Fruit fly (Drosophila melanogaster) whole organism, embryonic: ENCODE results near the gene CG8861.
A peak's percentile ranks its signal among the peaks of the same experiment; 100 is the strongest.

ENCODE experiments used
- CG10274 ChIP-seq: fragments of 200-800 bp; sonication (Bioruptor generic); optimal IDR thresholded peaks from 3 replicates; lab custom pipeline; 2017; ENCODE audit warnings: missing biosample characterization, mild to moderate bottlenecking, missing genetic modification characterization
- CG10321 ChIP-seq: fragments of 200-800 bp; sonication (Bioruptor generic); IDR thresholded peaks from 2 replicates; pipeline ENCODE4 v1.3.6; 2022; ENCODE audit warnings: missing biosample characterization, missing genetic modification characterization
- CG10959 ChIP-seq: fragments of 200-800 bp; sonication (Bioruptor generic); IDR thresholded peaks from 2 replicates; pipeline ENCODE4 v1.3.6; 2022; ENCODE audit warnings: missing biosample characterization, missing genetic modification characterization
- CG11085 ChIP-seq: fragments of 200-800 bp; sonication (Bioruptor generic); IDR thresholded peaks from 2 replicates; pipeline ENCODE4 v1.3.6; 2022; ENCODE audit warnings: missing biosample characterization, missing genetic modification characterization
- CG11456 ChIP-seq: fragments of 200-800 bp; sonication (Bioruptor generic); IDR thresholded peaks from 3 replicates; pipeline ENCODE4 v1.3.6; 2022; ENCODE audit warnings: missing biosample characterization, missing genetic modification characterization
- CG12071 ChIP-seq: fragments of 200-800 bp; sonication (Bioruptor generic); optimal IDR thresholded peaks from 3 replicates; lab custom pipeline; 2018; ENCODE audit warnings: missing biosample characterization, mild to moderate bottlenecking, missing genetic modification characterization
- CG1233 ChIP-seq: fragments of 200-800 bp; sonication (Bioruptor generic); optimal IDR thresholded peaks from 4 replicates; lab custom pipeline; 2018; ENCODE audit warnings: missing biosample characterization, mild to moderate bottlenecking, missing genetic modification characterization
- CG13424 ChIP-seq: fragments of 200-800 bp; sonication (Bioruptor generic); optimal IDR thresholded peaks from 2 replicates; lab custom pipeline; 2019; ENCODE audit warnings: missing biosample characterization, mild to moderate bottlenecking, missing genetic modification characterization, moderate library complexity
- CG13624 ChIP-seq: fragments of 200-800 bp; sonication (Bioruptor generic); optimal IDR thresholded peaks from 2 replicates; lab custom pipeline; 2016; ENCODE audit warnings: missing biosample characterization, missing genetic modification characterization
- CG15011 ChIP-seq: fragments of 200-800 bp; sonication (Bioruptor generic); optimal IDR thresholded peaks from 3 replicates; lab custom pipeline; 2018; ENCODE audit warnings: missing biosample characterization, mild to moderate bottlenecking, missing genetic modification characterization
- CG15514 ChIP-seq: fragments of 200-800 bp; sonication (Bioruptor generic); optimal IDR thresholded peaks from 3 replicates; lab custom pipeline; 2017; ENCODE audit warnings: missing biosample characterization, missing genetic modification characterization, mild to moderate bottlenecking, moderate library complexity, missing genetic modification reagents
- CG1792 ChIP-seq: fragments of 200-800 bp; sonication (Bioruptor generic); optimal IDR thresholded peaks from 2 replicates; lab custom pipeline; 2016; ENCODE audit warnings: missing biosample characterization, missing genetic modification characterization
- CG18011 ChIP-seq: fragments of 200-800 bp; sonication (Bioruptor generic); optimal IDR thresholded peaks from 2 replicates; lab custom pipeline; 2017; ENCODE audit warnings: missing biosample characterization, missing genetic modification characterization, mild to moderate bottlenecking, moderate library complexity, missing genotype
- CG18619 ChIP-seq: fragments of 200-800 bp; sonication (Bioruptor generic); optimal IDR thresholded peaks from 3 replicates; lab custom pipeline; 2017; ENCODE audit warnings: missing biosample characterization, mild to moderate bottlenecking, missing genetic modification characterization
- CG2116 ChIP-seq: fragments of 200-800 bp; sonication (Bioruptor generic); optimal IDR thresholded peaks from 3 replicates; lab custom pipeline; 2018; ENCODE audit warnings: missing biosample characterization, mild to moderate bottlenecking, missing genetic modification characterization
- CG3065 ChIP-seq: fragments of 200-800 bp; sonication (Bioruptor generic); optimal IDR thresholded peaks from 2 replicates; lab custom pipeline; 2016; ENCODE audit warnings: missing biosample characterization, missing genetic modification characterization
- CG3726 ChIP-seq: fragments of 200-800 bp; sonication (Bioruptor generic); IDR thresholded peaks from 3 replicates; pipeline ENCODE4, ENCODE4 v1.3.6; 2022; ENCODE audit warnings: missing biosample characterization, missing genetic modification characterization
- CG3847 ChIP-seq: fragments of 200-800 bp; sonication (Bioruptor generic); IDR thresholded peaks from 2 replicates; pipeline ENCODE4 v1.3.6; 2022; ENCODE audit warnings: missing biosample characterization, missing genetic modification characterization
- CG4854 ChIP-seq: fragments of 200-800 bp; sonication (Bioruptor generic); optimal IDR thresholded peaks from 2 replicates; lab custom pipeline; 2016; ENCODE audit warnings: missing biosample characterization, missing genetic modification characterization, inconsistent platforms
- CG6854 ChIP-seq: fragments of 200-800 bp; sonication (Bioruptor generic); optimal IDR thresholded peaks from 3 replicates; lab custom pipeline; 2017; ENCODE audit warnings: missing biosample characterization, mild to moderate bottlenecking, missing genetic modification characterization
- CG8359 ChIP-seq: fragments of 200-800 bp; sonication (Bioruptor generic); optimal IDR thresholded peaks from 2 replicates; lab custom pipeline; 2017; ENCODE audit warnings: missing biosample characterization, mild to moderate bottlenecking, missing genetic modification characterization, borderline replicate concordance
- CG8388 ChIP-seq: fragments of 200-800 bp; sonication (Bioruptor generic); optimal IDR thresholded peaks from 2 replicates; lab custom pipeline; 2019; ENCODE audit warnings: missing biosample characterization, mild to moderate bottlenecking, missing genetic modification characterization, moderate library complexity
- CG9876 ChIP-seq: fragments of 200-800 bp; sonication (Bioruptor generic); optimal IDR thresholded peaks from 2 replicates; lab custom pipeline; 2016; ENCODE audit warnings: missing biosample characterization, missing genetic modification characterization
- Fer3 ChIP-seq: fragments of 200-800 bp; sonication (Bioruptor generic); optimal IDR thresholded peaks from 2 replicates; lab custom pipeline; 2018; ENCODE audit warnings: missing biosample characterization, mild to moderate bottlenecking, missing genetic modification characterization, moderate library complexity
- HLH4C ChIP-seq: fragments of 200-800 bp; sonication (Bioruptor generic); IDR thresholded peaks from 3 replicates; pipeline ENCODE4 v1.3.6; 2022; ENCODE audit warnings: missing biosample characterization, missing genetic modification characterization; ENCODE audit not compliant: partially characterized antibody
- HLH54F ChIP-seq: fragments of 200-800 bp; sonication (Bioruptor generic); optimal IDR thresholded peaks from 3 replicates; lab custom pipeline; 2016; ENCODE audit warnings: missing biosample characterization, missing genetic modification characterization
- HLHmδ ChIP-seq: fragments of 200-800 bp; sonication (Bioruptor generic); optimal IDR thresholded peaks from 2 replicates; lab custom pipeline; 2018; ENCODE audit warnings: missing biosample characterization, mild to moderate bottlenecking, missing genetic modification characterization, moderate library complexity
- Hmr ChIP-seq: fragments of 200-800 bp; sonication (Bioruptor generic); optimal IDR thresholded peaks from 3 replicates; lab custom pipeline; 2017; ENCODE audit warnings: mild to moderate bottlenecking, missing biosample characterization, missing genetic modification reagents, missing genetic modification characterization
- Myb ChIP-seq: fragments of 200-800 bp; sonication (Bioruptor generic); optimal IDR thresholded peaks from 2 replicates; lab custom pipeline; 2016; ENCODE audit warnings: missing biosample characterization, missing genetic modification characterization
- Rfx ChIP-seq: fragments of 200-800 bp; sonication (Bioruptor generic); IDR thresholded peaks from 2 replicates; pipeline ENCODE4 v1.3.6; 2022; ENCODE audit warnings: missing biosample characterization, missing genetic modification characterization
- Sox102F ChIP-seq: fragments of 200-800 bp; sonication (Bioruptor generic); optimal IDR thresholded peaks from 2 replicates; lab custom pipeline; 2018; ENCODE audit warnings: missing biosample characterization, mild to moderate bottlenecking, missing genetic modification characterization, moderate library complexity
- bsh ChIP-seq, 2 experiments: fragments of 200-800 bp; sonication (Bioruptor generic); optimal IDR thresholded peaks; 2 replicates each; lab custom pipeline; 2017 to 2018; ENCODE audit warnings: mild to moderate bottlenecking in 2 of 2, missing biosample characterization in 2 of 2, missing genetic modification characterization in 2 of 2, moderate library complexity in 1 of 2
- cg ChIP-seq: fragments of 200-800 bp; sonication (Bioruptor generic); optimal IDR thresholded peaks from 3 replicates; lab custom pipeline; 2019; ENCODE audit warnings: missing biosample characterization, mild to moderate bottlenecking, missing genetic modification characterization, moderate library complexity
- disco-r ChIP-seq: fragments of 200-800 bp; sonication (Bioruptor generic); optimal IDR thresholded peaks from 2 replicates; lab custom pipeline; 2016; ENCODE audit warnings: missing biosample characterization, missing genetic modification characterization
- dm ChIP-seq: fragments of 200-800 bp; sonication (Bioruptor generic); optimal IDR thresholded peaks from 3 replicates; lab custom pipeline; 2016; ENCODE audit warnings: missing biosample characterization, missing genetic modification characterization
- en ChIP-seq: fragments of 200-800 bp; sonication (Bioruptor generic); optimal IDR thresholded peaks from 2 replicates; lab custom pipeline; 2016; ENCODE audit warnings: missing biosample characterization, missing genetic modification characterization
- exex ChIP-seq: fragments of 200-800 bp; sonication (Bioruptor generic); optimal IDR thresholded peaks from 4 replicates; lab custom pipeline; 2018; ENCODE audit warnings: missing biosample characterization, mild to moderate bottlenecking, missing genetic modification characterization, moderate library complexity
- knrl ChIP-seq: fragments of 200-800 bp; sonication (Bioruptor generic); IDR thresholded peaks from 3 replicates; pipeline ENCODE4 v1.3.6; 2022; ENCODE audit warnings: missing biosample characterization, missing genetic modification characterization; ENCODE audit not compliant: partially characterized antibody
- lab ChIP-seq: fragments of 200-800 bp; sonication (Bioruptor generic); optimal IDR thresholded peaks from 3 replicates; lab custom pipeline; 2017; ENCODE audit warnings: missing biosample characterization, missing genetic modification characterization, mild to moderate bottlenecking, moderate library complexity, missing genetic modification reagents
- luna ChIP-seq: fragments of 200-800 bp; sonication (Bioruptor generic); optimal IDR thresholded peaks from 2 replicates; lab custom pipeline; 2016; ENCODE audit warnings: missing biosample characterization, missing genetic modification characterization
- nau ChIP-seq: fragments of 200-800 bp; sonication (Bioruptor generic); optimal IDR thresholded peaks from 3 replicates; lab custom pipeline; 2017; ENCODE audit warnings: missing biosample characterization, mild to moderate bottlenecking, missing genetic modification characterization, missing genetic modification reagents
- org-1 ChIP-seq: fragments of 200-800 bp; sonication (Bioruptor generic); optimal IDR thresholded peaks from 2 replicates; lab custom pipeline; 2017; ENCODE audit warnings: missing biosample characterization, missing genetic modification characterization
- otp ChIP-seq: fragments of 200-800 bp; sonication (Bioruptor generic); IDR thresholded peaks from 3 replicates; pipeline ENCODE4, ENCODE4 v1.3.6; 2022; ENCODE audit warnings: missing biosample characterization, missing genetic modification characterization
- prd ChIP-seq, 3 experiments: fragments of >200 bp in 2 of 3; fragments of 200-800 bp in 1 of 3; sonication (Bioruptor generic) in 1 of 3; optimal IDR thresholded peaks in 2 of 3; IDR thresholded peaks in 1 of 3; 2 replicates in 2 of 3; 3 replicates in 1 of 3; pipeline versions ENCODE4 v1.3.6 to Lab custom; 2017 to 2022; ENCODE audit warnings: missing biosample characterization in 1 of 3, missing genetic modification characterization in 1 of 3
- pzg ChIP-seq: fragments of 200-800 bp; sonication (Bioruptor generic); optimal IDR thresholded peaks from 3 replicates; lab custom pipeline; 2018; ENCODE audit warnings: missing biosample characterization, mild to moderate bottlenecking, missing genetic modification characterization, moderate library complexity
- run ChIP-seq: fragments of 200-800 bp; sonication (Bioruptor generic); optimal IDR thresholded peaks from 3 replicates; lab custom pipeline; 2018; ENCODE audit warnings: missing biosample characterization, mild to moderate bottlenecking, missing genetic modification characterization
- salm ChIP-seq: fragments of 200-800 bp; sonication (Bioruptor generic); optimal IDR thresholded peaks from 2 replicates; lab custom pipeline; 2018; ENCODE audit warnings: missing biosample characterization, mild to moderate bottlenecking, missing genetic modification characterization
- stwl ChIP-seq: fragments of 200-800 bp; sonication (Bioruptor generic); optimal IDR thresholded peaks from 3 replicates; lab custom pipeline; 2018; ENCODE audit warnings: missing biosample characterization, mild to moderate bottlenecking, missing genetic modification characterization, moderate library complexity

Gene CG8861

dm6 chr3R:9245576-9246200 is 82.6 kb downstream of the CG8861 start, which contains the start of gene Vps15 (continued):
- TF ChIP-seq CG8388 (GFP tag; lab: Kevin White, UChicago) (peak; percentile 76), CG18011 (GFP tag; lab: Kevin White, UChicago) (peak; percentile 61), run (tag; lab: Kevin White, UChicago) (peak; percentile 46), Fer3 (tag; lab: Kevin White, UChicago) (peak; percentile 82), bsh (GFP tag; optimal IDR thresholded peaks at IDR 0.05; lab: Kevin White, UChicago) (peak in 1 of 2 experiments; percentile 82), stwl (tag; lab: Kevin White, UChicago) (peak; percentile 63), HLH4C (GFP tag; lab: Robert Waterston, UW) (peak; percentile 96), CG2116 (peak; percentile 94), knrl (peak; percentile 74), Myb (GFP tag; lab: Kevin White, UChicago) (peak; percentile 18), CG8359 (GFP tag; lab: Kevin White, UChicago) (no peak), luna (GFP tag; lab: Kevin White, UChicago) (peak; percentile 24), CG11085 (GFP tag; lab: Robert Waterston, UW) (peak; percentile 34; the same call in 1 of the 2 replicates), Sox102F (GFP tag; lab: Kevin White, UChicago) (peak; percentile 83), CG11456 (GFP tag; lab: Robert Waterston, UW) (0 out of 3 replicates have a peak, but pooled peaks have one; percentile 5), CG12071 (GFP tag; lab: Kevin White, UChicago) (no peak), CG18619 (GFP tag; lab: Kevin White, UChicago) (peak; percentile 48), CG3065 (GFP tag; lab: Kevin White, UChicago) (peak; percentile 54), otp (GFP tag; lab: Robert Waterston, UW) (no peak; the same call in 2 of the 3 replicates), CG15011 (GFP tag; lab: Kevin White, UChicago) (peak; percentile 60), CG15514 (GFP tag; lab: Kevin White, UChicago) (peak; percentile 74), disco-r (GFP tag; lab: Kevin White, UChicago) (peak; percentile 57), CG1792 (GFP tag; lab: Kevin White, UChicago) (peak; percentile 49), en (GFP tag; lab: Kevin White, UChicago) (no peak), CG1233 (peak; percentile 36), exex (tag; lab: Kevin White, UChicago) (peak; percentile 62), HLH54F (peak; percentile 47), CG3847 (peak; percentile 62), HLHmδ (GFP tag; lab: Kevin White, UChicago) (no peak), CG4854 (GFP tag; lab: Kevin White, UChicago) (peak; percentile 62), pzg (GFP tag; lab: Kevin White, UChicago) (peak; percentile 54), prd (optimal IDR thresholded peaks at IDR 0.05; lab: Kevin White, UChicago) (no peak), prd (GFP tag; IDR thresholded peaks at IDR 0.05; lab: Robert Waterston, UW) (peak; percentile 72), salm (tag; lab: Kevin White, UChicago) (peak; percentile 46), Rfx (GFP tag; lab: Robert Waterston, UW) (peak; percentile 84), org-1 (peak; percentile 4), CG9876 (no peak), cg (no peak), CG10959 (GFP tag; lab: Robert Waterston, UW) (no peak), Hmr (GFP tag; lab: Kevin White, UChicago) (peak; percentile 73), CG10321 (GFP tag; lab: Robert Waterston, UW) (no peak), CG13624 (GFP tag; lab: Kevin White, UChicago) (peak; percentile 85), CG6854 (GFP tag; lab: Kevin White, UChicago) (no peak), CG10274 (no peak), lab (GFP tag; lab: Kevin White, UChicago) (peak; percentile 85), CG3726 (GFP tag; lab: Robert Waterston, UW) (0 out of 3 replicates have a peak, but pooled peaks have one; percentile 37), nau (GFP tag; lab: Kevin White, UChicago) (no peak), dm (peak; percentile 38), CG13424 (peak; percentile 86)
